Fruit fly (Drosophila melanogaster) whole organism, embryonic: ENCODE data around the gene CG42393.

ENCODE experiments used
- Adf1 ChIP-seq: fragments of 200-800 bp; sonication (Bioruptor generic); IDR thresholded peaks from 2 replicates; pipeline ENCODE4 v1.3.6; 2022; ENCODE audit warnings: missing biosample characterization, missing genetic modification characterization
- CG11093 ChIP-seq: fragments of 200-800 bp; sonication (Bioruptor generic); IDR thresholded peaks from 3 replicates; pipeline ENCODE4 v1.3.6; 2022; ENCODE audit warnings: missing biosample characterization, missing genetic modification characterization
- CG12219 ChIP-seq: fragments of 200-800 bp; sonication (Bioruptor generic); optimal IDR thresholded peaks from 3 replicates; lab custom pipeline; 2018; ENCODE audit warnings: missing biosample characterization, mild to moderate bottlenecking, missing genetic modification characterization
- CG14050 ChIP-seq: fragments of 200-800 bp; sonication (Bioruptor generic); IDR thresholded peaks from 3 replicates; pipeline ENCODE4 v1.3.6; 2022; ENCODE audit warnings: missing biosample characterization, missing genetic modification characterization
- CG17328 ChIP-seq: fragments of 200-800 bp; sonication (Bioruptor generic); IDR thresholded peaks from 2 replicates; pipeline ENCODE4 v1.3.6; 2022; ENCODE audit warnings: missing biosample characterization, missing genetic modification characterization
- CG17802 ChIP-seq: fragments of 200-800 bp; sonication (Bioruptor generic); optimal IDR thresholded peaks from 2 replicates; lab custom pipeline; 2018; ENCODE audit warnings: missing biosample characterization, mild to moderate bottlenecking, missing genetic modification characterization, moderate library complexity
- CG17829 ChIP-seq: fragments of 200-800 bp; optimal IDR thresholded peaks from 2 replicates; lab custom pipeline; 2019; ENCODE audit warnings: missing biosample characterization, mild to moderate bottlenecking, missing genetic modification characterization, moderate library complexity
- CG33213 ChIP-seq: fragments of 200-800 bp; sonication (Bioruptor generic); optimal IDR thresholded peaks from 3 replicates; lab custom pipeline; 2016; ENCODE audit warnings: missing biosample characterization, missing genetic modification characterization
- CG4360 ChIP-seq: fragments of 200-800 bp; sonication (Bioruptor generic); IDR thresholded peaks from 2 replicates; pipeline ENCODE4 v1.3.6; 2022; ENCODE audit warnings: missing biosample characterization, missing genetic modification characterization
- CG4424 ChIP-seq: fragments of 200-800 bp; sonication (Bioruptor generic); optimal IDR thresholded peaks from 3 replicates; lab custom pipeline; 2016; ENCODE audit warnings: missing biosample characterization, missing genetic modification characterization
- CG4854 ChIP-seq: fragments of 200-800 bp; sonication (Bioruptor generic); optimal IDR thresholded peaks from 2 replicates; lab custom pipeline; 2016; ENCODE audit warnings: missing biosample characterization, missing genetic modification characterization, inconsistent platforms
- CG5180 ChIP-seq: fragments of 200-800 bp; sonication (Bioruptor generic); optimal IDR thresholded peaks from 3 replicates; lab custom pipeline; 2017; ENCODE audit warnings: missing biosample characterization, missing genetic modification characterization, mild to moderate bottlenecking, moderate library complexity, missing genetic modification reagents
- CG7786 ChIP-seq: fragments of 200-800 bp; sonication (Bioruptor generic); optimal IDR thresholded peaks from 2 replicates; lab custom pipeline; 2016; ENCODE audit warnings: missing biosample characterization, missing genetic modification characterization
- CG9876 ChIP-seq: fragments of 200-800 bp; sonication (Bioruptor generic); optimal IDR thresholded peaks from 2 replicates; lab custom pipeline; 2016; ENCODE audit warnings: missing biosample characterization, missing genetic modification characterization
- Chrac-16 ChIP-seq: fragments of 200-800 bp; sonication (Bioruptor generic); optimal IDR thresholded peaks from 3 replicates; lab custom pipeline; 2016; ENCODE audit warnings: missing biosample characterization, missing genetic modification characterization
- Gug ChIP-seq: fragments of 200-800 bp; sonication (Bioruptor generic); IDR thresholded peaks from 4 replicates; pipeline ENCODE4 v1.3.6; 2022; ENCODE audit warnings: missing biosample characterization, missing genetic modification characterization
- PHDP ChIP-seq: fragments of 200-800 bp; sonication (Bioruptor generic); optimal IDR thresholded peaks from 3 replicates; lab custom pipeline; 2018; ENCODE audit warnings: missing biosample characterization, mild to moderate bottlenecking, missing genetic modification characterization, moderate library complexity
- Sin3A ChIP-seq: fragments of >200 bp; optimal IDR thresholded peaks from 2 replicates; lab custom pipeline; 2018
- bsh ChIP-seq, 2 experiments: fragments of 200-800 bp; sonication (Bioruptor generic); optimal IDR thresholded peaks; 2 replicates each; lab custom pipeline; 2017 to 2018; ENCODE audit warnings: mild to moderate bottlenecking in 2 of 2, missing biosample characterization in 2 of 2, missing genetic modification characterization in 2 of 2, moderate library complexity in 1 of 2
- cad ChIP-seq: fragments of >200 bp; optimal IDR thresholded peaks from 2 replicates; lab custom pipeline; 2017; ENCODE audit warnings: missing biosample characterization, missing genetic modification characterization
- corto ChIP-seq: fragments of 200-800 bp; sonication (Bioruptor generic); optimal IDR thresholded peaks from 2 replicates; lab custom pipeline; 2016; ENCODE audit warnings: missing biosample characterization, mild to moderate bottlenecking, missing genetic modification characterization, moderate library complexity
- disco-r ChIP-seq: fragments of 200-800 bp; sonication (Bioruptor generic); optimal IDR thresholded peaks from 2 replicates; lab custom pipeline; 2016; ENCODE audit warnings: missing biosample characterization, missing genetic modification characterization
- ftz-f1 ChIP-seq: fragments of 200-800 bp; sonication (Bioruptor generic); optimal IDR thresholded peaks from 2 replicates; lab custom pipeline; 2016; ENCODE audit warnings: missing biosample characterization, missing genetic modification characterization
- ind ChIP-seq: fragments of 200-800 bp; sonication (Bioruptor generic); optimal IDR thresholded peaks from 3 replicates; lab custom pipeline; 2016; ENCODE audit warnings: missing biosample characterization, missing genetic modification characterization
- kah ChIP-seq: fragments of 200-800 bp; sonication (Bioruptor generic); optimal IDR thresholded peaks from 2 replicates; lab custom pipeline; 2018; ENCODE audit warnings: missing biosample characterization, mild to moderate bottlenecking, missing genetic modification characterization
- kni ChIP-seq: fragments of 200-800 bp; sonication (Bioruptor generic); optimal IDR thresholded peaks from 3 replicates; lab custom pipeline; 2017; ENCODE audit warnings: mild to moderate bottlenecking, missing biosample characterization, missing genetic modification reagents, missing genetic modification characterization
- lbe ChIP-seq: fragments of 200-800 bp; sonication (Bioruptor generic); optimal IDR thresholded peaks from 2 replicates; lab custom pipeline; 2016; ENCODE audit warnings: missing biosample characterization, mild to moderate bottlenecking, missing genetic modification characterization
- mam ChIP-seq: fragments of 200-800 bp; sonication (Bioruptor generic); optimal IDR thresholded peaks from 3 replicates; lab custom pipeline; 2016; ENCODE audit warnings: missing biosample characterization, missing genetic modification characterization
- nom ChIP-seq: fragments of 200-800 bp; sonication (Bioruptor generic); optimal IDR thresholded peaks from 2 replicates; lab custom pipeline; 2017; ENCODE audit warnings: missing biosample characterization, missing genetic modification characterization, mild to moderate bottlenecking, moderate library complexity, missing genetic modification reagents
- sens ChIP-seq: fragments of 200-800 bp; sonication (Bioruptor generic); peaks from one replicate; lab custom pipeline; 2016; ENCODE audit warnings: missing biosample characterization, missing genetic modification characterization
- stwl ChIP-seq: fragments of 200-800 bp; sonication (Bioruptor generic); optimal IDR thresholded peaks from 3 replicates; lab custom pipeline; 2018; ENCODE audit warnings: missing biosample characterization, mild to moderate bottlenecking, missing genetic modification characterization, moderate library complexity
- sug ChIP-seq: fragments of 200-800 bp; optimal IDR thresholded peaks from 2 replicates; lab custom pipeline; 2019; ENCODE audit warnings: missing biosample characterization, mild to moderate bottlenecking, missing genetic modification characterization, moderate library complexity
- toy ChIP-seq: fragments of 200-800 bp; sonication (Bioruptor generic); IDR thresholded peaks from 2 replicates; pipeline ENCODE4 v1.3.6; 2022; ENCODE audit warnings: missing biosample characterization, missing genetic modification characterization
- z ChIP-seq: fragments of 200-800 bp; sonication (Bioruptor generic); IDR thresholded peaks from 3 replicates; pipeline ENCODE4 v1.3.6; 2022; ENCODE audit warnings: missing biosample characterization, missing genetic modification characterization

The CG42393 gene

dm6 chr3L:18034498-18034897 is 8.0 kb upstream of the CG42393 start:
- peak; percentile 4 for TF ChIP-seq stwl
- no peak for TF ChIP-seq CG17802 (tag; lab: Kevin White, UChicago)
- no peak for TF ChIP-seq mam (GFP tag; lab: Kevin White, UChicago)
- TF ChIP-seq ftz-f1: peak; percentile 36
- TF ChIP-seq Chrac-16 (GFP tag; lab: Kevin White, UChicago): no peak
- TF ChIP-seq z: peak; percentile 72; the same call in 1 of the 3 replicates
- TF ChIP-seq CG5180 (GFP tag; lab: Kevin White, UChicago): no peak
- no peak for TF ChIP-seq sug

dm6 chr3L:18036995-18037394 is 5.5 kb upstream of the CG42393 start:
- TF ChIP-seq PHDP (tag; lab: Kevin White, UChicago) (no peak), CG11093 (GFP tag; lab: Robert Waterston, UW) (no peak), CG4854 (GFP tag; lab: Kevin White, UChicago) (no peak), Adf1 (no peak), CG14050 (GFP tag; lab: Robert Waterston, UW) (no peak), Sin3A (no peak), Gug (GFP tag; lab: Robert Waterston, UW) (no peak), CG17328 (GFP tag; lab: Robert Waterston, UW) (no peak)

- no peak for TF ChIP-seq CG4424 (GFP tag; lab: Kevin White, UChicago)
- TF ChIP-seq corto (GFP tag; lab: Kevin White, UChicago): peak; percentile 28
- peak in 1 of 2 experiments; percentile 68 for TF ChIP-seq bsh (GFP tag; optimal IDR thresholded peaks at IDR 0.05; lab: Kevin White, UChicago)
- TF ChIP-seq disco-r (GFP tag; lab: Kevin White, UChicago): no peak
- peak; percentile 15 for TF ChIP-seq lbe (GFP tag; lab: Kevin White, UChicago)
- TF ChIP-seq toy (GFP tag; lab: Robert Waterston, UW): no peak
- TF ChIP-seq nom (GFP tag; lab: Kevin White, UChicago): peak; percentile 16
- 0 out of 2 replicates have a peak, but pooled peaks have one; percentile 10 for TF ChIP-seq CG4360 (GFP tag; lab: Robert Waterston, UW)
- TF ChIP-seq kah (GFP tag; lab: Kevin White, UChicago): no peak
Observed at dm6 chr3L:18037459-18038092, 5.0 kb upstream of the CG42393 start.

- TF ChIP-seq nom (GFP tag; lab: Kevin White, UChicago) (peak; percentile 71), CG33213 (GFP tag; lab: Kevin White, UChicago) (no peak), CG17829 (tag; lab: Kevin White, UChicago) (no peak), CG7786 (GFP tag; lab: Kevin White, UChicago) (no peak), corto (GFP tag; lab: Kevin White, UChicago) (peak; percentile 24)
Observed at dm6 chr3L:18038122-18038762, 4.3 kb upstream of the CG42393 start.

- no peak for TF ChIP-seq CG9876 (GFP tag; lab: Kevin White, UChicago)
- no peak for TF ChIP-seq CG12219 (GFP tag; lab: Kevin White, UChicago)
- peak; percentile 15 for TF ChIP-seq sens (GFP tag; lab: Kevin White, UChicago)
- TF ChIP-seq kni: no peak
- TF ChIP-seq ind (GFP tag; lab: Kevin White, UChicago): no peak
- TF ChIP-seq cad (GFP tag; lab: Kevin White, UChicago): no peak
Observed at dm6 chr3L:18040017-18040416, 2.5 kb upstream of the CG42393 start, which contains the start of gene CG32192. TSS of gene CG32192 (plus strand) at chr3L:18040317.
